Fruit fly (Drosophila melanogaster) whole organism, embryonic: ENCODE data around the gene CG5377.

Experiments
- Bdp1 ChIP-seq: fragments of 200-800 bp; sonication (Bioruptor generic); optimal IDR thresholded peaks from 3 replicates; lab custom pipeline; 2016; ENCODE audit warnings: missing biosample characterization, missing genetic modification characterization
- Bgb ChIP-seq: fragments of 200-800 bp; sonication (Bioruptor generic); IDR thresholded peaks from 2 replicates; pipeline ENCODE4 v1.3.6; 2022; ENCODE audit warnings: missing biosample characterization, missing genetic modification characterization; ENCODE audit not compliant: partially characterized antibody
- Blimp-1 ChIP-seq: fragments of 200-800 bp; sonication (Bioruptor generic); optimal IDR thresholded peaks from 3 replicates; lab custom pipeline; 2018; ENCODE audit warnings: missing biosample characterization, missing genetic modification characterization, mild to moderate bottlenecking, moderate library complexity, missing genetic modification reagents
- CG10321 ChIP-seq: fragments of 200-800 bp; sonication (Bioruptor generic); IDR thresholded peaks from 2 replicates; pipeline ENCODE4 v1.3.6; 2022; ENCODE audit warnings: missing biosample characterization, missing genetic modification characterization
- CG11093 ChIP-seq: fragments of 200-800 bp; sonication (Bioruptor generic); IDR thresholded peaks from 3 replicates; pipeline ENCODE4 v1.3.6; 2022; ENCODE audit warnings: missing biosample characterization, missing genetic modification characterization
- CG11247 ChIP-seq: fragments of 200-800 bp; sonication (Bioruptor generic); IDR thresholded peaks from 2 replicates; pipeline ENCODE4 v1.3.6; 2022; ENCODE audit warnings: missing biosample characterization, missing genetic modification characterization
- CG12104 ChIP-seq: fragments of 200-800 bp; sonication (Bioruptor generic); optimal IDR thresholded peaks from 3 replicates; lab custom pipeline; 2016; ENCODE audit warnings: missing biosample characterization, missing genetic modification characterization
- CG15601 ChIP-seq: fragments of 200-800 bp; sonication (Bioruptor generic); optimal IDR thresholded peaks from 3 replicates; lab custom pipeline; 2019; ENCODE audit warnings: missing biosample characterization, mild to moderate bottlenecking, missing genetic modification characterization, moderate library complexity
- CG2129 ChIP-seq: fragments of 200-800 bp; sonication (Bioruptor generic); IDR thresholded peaks from 2 replicates; pipeline ENCODE4 v1.3.6; 2022; ENCODE audit warnings: missing biosample characterization, missing genetic modification characterization; ENCODE audit not compliant: partially characterized antibody
- CG2678 ChIP-seq: fragments of 200-800 bp; sonication (Bioruptor generic); optimal IDR thresholded peaks from 3 replicates; lab custom pipeline; 2019; ENCODE audit warnings: missing biosample characterization, mild to moderate bottlenecking, missing genetic modification characterization, moderate library complexity
- CG3163 ChIP-seq: fragments of 200-800 bp; sonication (Bioruptor generic); optimal IDR thresholded peaks from 3 replicates; lab custom pipeline; 2016; ENCODE audit warnings: missing biosample characterization, missing genetic modification characterization
- CG34224 ChIP-seq: fragments of 200-800 bp; sonication (Bioruptor generic); IDR thresholded peaks from 3 replicates; pipeline ENCODE4 v1.3.6; 2022; ENCODE audit warnings: missing biosample characterization, missing genetic modification characterization; ENCODE audit not compliant: partially characterized antibody
- CG4360 ChIP-seq: fragments of 200-800 bp; sonication (Bioruptor generic); IDR thresholded peaks from 2 replicates; pipeline ENCODE4 v1.3.6; 2022; ENCODE audit warnings: missing biosample characterization, missing genetic modification characterization
- CG4424 ChIP-seq: fragments of 200-800 bp; sonication (Bioruptor generic); optimal IDR thresholded peaks from 3 replicates; lab custom pipeline; 2016; ENCODE audit warnings: missing biosample characterization, missing genetic modification characterization
- CG6791 ChIP-seq: fragments of 200-800 bp; sonication (Bioruptor generic); IDR thresholded peaks from 3 replicates; pipeline ENCODE4 v1.3.6; 2022; ENCODE audit warnings: missing biosample characterization, missing genetic modification characterization; ENCODE audit not compliant: partially characterized antibody
- CG6854 ChIP-seq: fragments of 200-800 bp; sonication (Bioruptor generic); optimal IDR thresholded peaks from 3 replicates; lab custom pipeline; 2017; ENCODE audit warnings: missing biosample characterization, mild to moderate bottlenecking, missing genetic modification characterization
- CG8478 ChIP-seq: fragments of >200 bp; optimal IDR thresholded peaks from 2 replicates; lab custom pipeline; 2018
- CG9437 ChIP-seq: fragments of 200-800 bp; sonication (Bioruptor generic); optimal IDR thresholded peaks from 2 replicates; lab custom pipeline; 2018; ENCODE audit warnings: missing biosample characterization, mild to moderate bottlenecking, missing genetic modification characterization
- CG9817 ChIP-seq: fragments of 200-800 bp; sonication (Bioruptor generic); optimal IDR thresholded peaks from 2 replicates; lab custom pipeline; 2018; ENCODE audit warnings: missing biosample characterization, mild to moderate bottlenecking, missing genetic modification characterization, moderate library complexity
- Camta ChIP-seq: fragments of 200-800 bp; sonication (Bioruptor generic); optimal IDR thresholded peaks from 2 replicates; lab custom pipeline; 2016; ENCODE audit warnings: missing biosample characterization, missing genetic modification characterization
- CrebB ChIP-seq: fragments of 200-800 bp; sonication (Bioruptor generic); optimal IDR thresholded peaks from 3 replicates; lab custom pipeline; 2018; ENCODE audit warnings: missing biosample characterization, mild to moderate bottlenecking, missing genetic modification characterization
- Doc3 ChIP-seq: fragments of 200-800 bp; sonication (Bioruptor generic); IDR thresholded peaks from 3 replicates; pipeline ENCODE4 v1.3.6; 2022; ENCODE audit warnings: missing biosample characterization, missing genetic modification characterization; ENCODE audit not compliant: partially characterized antibody
- HHEX ChIP-seq: fragments of 200-800 bp; sonication (Bioruptor generic); optimal IDR thresholded peaks from 3 replicates; lab custom pipeline; 2017; ENCODE audit warnings: missing biosample characterization, mild to moderate bottlenecking, missing genetic modification characterization, missing genetic modification reagents
- Hey ChIP-seq: fragments of 200-800 bp; sonication (Bioruptor generic); optimal IDR thresholded peaks from 3 replicates; lab custom pipeline; 2018; ENCODE audit warnings: missing biosample characterization, mild to moderate bottlenecking, missing genetic modification characterization
- MESR4 ChIP-seq: fragments of 200-800 bp; sonication (Bioruptor generic); optimal IDR thresholded peaks from 2 replicates; lab custom pipeline; 2018; ENCODE audit warnings: missing biosample characterization, mild to moderate bottlenecking, missing genetic modification characterization, moderate library complexity
- Oaz ChIP-seq: fragments of 200-800 bp; sonication (Bioruptor generic); IDR thresholded peaks from 2 replicates; pipeline ENCODE4 v1.3.6; 2022; ENCODE audit warnings: missing biosample characterization, missing genetic modification characterization
- Ptx1 ChIP-seq: fragments of 200-800 bp; sonication (Bioruptor generic); IDR thresholded peaks from 2 replicates; pipeline ENCODE4 v1.3.6; 2022; ENCODE audit warnings: missing biosample characterization, missing genetic modification characterization
- abd-A ChIP-seq: fragments of 200-800 bp; sonication (Bioruptor generic); optimal IDR thresholded peaks from 3 replicates; lab custom pipeline; 2019; ENCODE audit warnings: missing biosample characterization, mild to moderate bottlenecking, missing genetic modification characterization, moderate library complexity
- ac ChIP-seq: fragments of 200-800 bp; sonication (Bioruptor generic); optimal IDR thresholded peaks from 3 replicates; lab custom pipeline; 2017; ENCODE audit warnings: missing biosample characterization, mild to moderate bottlenecking, missing genetic modification characterization
- al ChIP-seq: fragments of 200-800 bp; sonication (Bioruptor generic); IDR thresholded peaks from 2 replicates; pipeline ENCODE4 v1.3.6; 2022; ENCODE audit warnings: missing biosample characterization, missing genetic modification characterization
- chif ChIP-seq, 2 experiments: fragments of 200-800 bp; sonication (Bioruptor generic); optimal IDR thresholded peaks; 3 replicates each; lab custom pipeline; 2016; ENCODE audit warnings: missing biosample characterization in 2 of 2, missing genetic modification characterization in 2 of 2
- cwo ChIP-seq: fragments of 200-800 bp; sonication (Bioruptor generic); optimal IDR thresholded peaks from 3 replicates; lab custom pipeline; 2017; ENCODE audit warnings: missing biosample characterization, missing genetic modification characterization, mild to moderate bottlenecking, moderate library complexity, missing genetic modification reagents
- dm ChIP-seq: fragments of 200-800 bp; sonication (Bioruptor generic); optimal IDR thresholded peaks from 3 replicates; lab custom pipeline; 2016; ENCODE audit warnings: missing biosample characterization, missing genetic modification characterization
- esg ChIP-seq: fragments of 200-800 bp; sonication (Bioruptor generic); conservative IDR thresholded peaks from 2 replicates; pipeline ENCODE4 v1.3.6; 2022; ENCODE audit warnings: missing biosample characterization, missing genetic modification characterization
- eve ChIP-seq, 2 experiments: fragments of >200 bp; optimal IDR thresholded peaks; 2 replicates each; lab custom pipeline; 2017; ENCODE audit warnings: missing biosample characterization in 2 of 2, missing genetic modification characterization in 2 of 2
- exex ChIP-seq: fragments of 200-800 bp; sonication (Bioruptor generic); optimal IDR thresholded peaks from 4 replicates; lab custom pipeline; 2018; ENCODE audit warnings: missing biosample characterization, mild to moderate bottlenecking, missing genetic modification characterization, moderate library complexity
- fru ChIP-seq: fragments of >200 bp; optimal IDR thresholded peaks from 2 replicates; lab custom pipeline; 2017
- gfzf ChIP-seq: fragments of 200-800 bp; sonication (Bioruptor generic); optimal IDR thresholded peaks from 2 replicates; lab custom pipeline; 2016; ENCODE audit warnings: missing biosample characterization, mild to moderate bottlenecking, missing genetic modification characterization, moderate library complexity
- maf-S ChIP-seq: fragments of 200-800 bp; sonication (Bioruptor generic); optimal IDR thresholded peaks from 2 replicates; lab custom pipeline; 2016; ENCODE audit warnings: missing biosample characterization, missing genetic modification characterization
- mam ChIP-seq: fragments of 200-800 bp; sonication (Bioruptor generic); optimal IDR thresholded peaks from 3 replicates; lab custom pipeline; 2016; ENCODE audit warnings: missing biosample characterization, missing genetic modification characterization
- pan ChIP-seq, 4 experiments: fragments of >200 bp in 3 of 4; fragments of 200-800 bp in 1 of 4; sonication (Bioruptor generic) in 1 of 4; optimal IDR thresholded peaks in 3 of 4; IDR thresholded peaks in 1 of 4; 2 replicates each; pipeline versions ENCODE4 v1.3.6 to Lab custom; 2017 to 2022; ENCODE audit warnings: missing biosample characterization in 2 of 4, missing genetic modification characterization in 2 of 4, mixed read lengths in 1 of 4
- peb ChIP-seq: fragments of 200-800 bp; sonication (Bioruptor generic); IDR thresholded peaks from 2 replicates; pipeline ENCODE4 v1.3.6; 2022; ENCODE audit warnings: missing biosample characterization, missing genetic modification characterization
- pho ChIP-seq: fragments of 200-800 bp; sonication (Bioruptor generic); optimal IDR thresholded peaks from 2 replicates; lab custom pipeline; 2016; ENCODE audit warnings: missing biosample characterization, missing genetic modification characterization
- pita ChIP-seq: fragments of 200-800 bp; sonication (Bioruptor generic); optimal IDR thresholded peaks from 2 replicates; lab custom pipeline; 2017; ENCODE audit warnings: missing biosample characterization, mild to moderate bottlenecking, missing genetic modification characterization
- seq ChIP-seq: fragments of 200-800 bp; sonication (Bioruptor generic); IDR thresholded peaks from 2 replicates; pipeline ENCODE4 v1.3.6; 2022; ENCODE audit warnings: missing biosample characterization, missing genetic modification characterization
- sim ChIP-seq: fragments of 200-800 bp; sonication (Bioruptor generic); IDR thresholded peaks from 2 replicates; pipeline ENCODE4 v1.3.6; 2022; ENCODE audit warnings: missing biosample characterization, missing genetic modification characterization
- sqz ChIP-seq: fragments of 200-800 bp; sonication (Bioruptor generic); optimal IDR thresholded peaks from 3 replicates; lab custom pipeline; 2018; ENCODE audit warnings: missing biosample characterization, mild to moderate bottlenecking, missing genetic modification characterization
- ttk ChIP-seq: fragments of 200-800 bp; sonication (Bioruptor generic); IDR thresholded peaks from 2 replicates; pipeline ENCODE4 v2.1.2; 2022; ENCODE audit warnings: missing biosample characterization, missing genetic modification characterization
- tup ChIP-seq: fragments of 200-800 bp; sonication (Bioruptor generic); optimal IDR thresholded peaks from 2 replicates; lab custom pipeline; 2016; ENCODE audit warnings: missing biosample characterization, mild to moderate bottlenecking, missing genetic modification characterization, moderate library complexity
- tx ChIP-seq: fragments of 200-800 bp; sonication (Bioruptor generic); optimal IDR thresholded peaks from 2 replicates; lab custom pipeline; 2016; ENCODE audit warnings: missing biosample characterization, missing genetic modification characterization
- zf30C ChIP-seq: fragments of 200-800 bp; sonication (Bioruptor generic); optimal IDR thresholded peaks from 3 replicates; lab custom pipeline; 2018; ENCODE audit warnings: missing biosample characterization, mild to moderate bottlenecking, missing genetic modification characterization

The CG5377 gene

dm6 chr3R:22421618-22422017 lies 46.3 kb downstream of the CG5377 start (continued):
- TF ChIP-seq Bdp1 (GFP tag; lab: Kevin White, UChicago) (no peak), Blimp-1 (GFP tag; lab: Kevin White, UChicago) (no peak), al (peak; percentile 64), pho (GFP tag; lab: Kevin White, UChicago) (peak; percentile 62), exex (tag; lab: Kevin White, UChicago) (no peak), maf-S (GFP tag; lab: Kevin White, UChicago) (peak; percentile 44), CG4424 (GFP tag; lab: Kevin White, UChicago) (peak; percentile 41), CG4360 (GFP tag; lab: Robert Waterston, UW) (0 out of 2 replicates have a peak, but pooled peaks have one; percentile 11), Oaz (peak; percentile 35; the same call in 1 of the 2 replicates), ttk (GFP tag; lab: Robert Waterston, UW) (peak; percentile 71), CG15601 (tag; lab: Kevin White, UChicago) (no peak), seq (GFP tag; lab: Robert Waterston, UW) (no peak), CG6854 (peak; percentile 29), Ptx1 (GFP tag; lab: Robert Waterston, UW) (peak; percentile 84), HHEX (GFP tag; lab: Kevin White, UChicago) (peak; percentile 25), Doc3 (GFP tag; lab: Robert Waterston, UW) (no peak), tx (GFP tag; lab: Kevin White, UChicago) (peak; percentile 52), CG2129 (GFP tag; lab: Robert Waterston, UW) (no peak), peb (GFP tag; lab: Robert Waterston, UW) (no peak), CG11093 (GFP tag; lab: Robert Waterston, UW) (peak; percentile 53; the same call in 1 of the 3 replicates), esg (GFP tag; lab: Robert Waterston, UW) (peak; percentile 67), chif (GFP tag; optimal IDR thresholded peaks at IDR 0.05; lab: Kevin White, UChicago) (peak; percentile 24 to 51), pan (optimal IDR thresholded peaks at IDR 0.05; lab: Kevin White, UChicago) (no peak), pan (GFP tag; optimal IDR thresholded peaks at IDR 0.05 in 1 of 2, IDR thresholded peaks at IDR 0.05 in 1 of 2) (peak in 1 of 2 experiments; percentile 86), sqz (GFP tag; lab: Kevin White, UChicago) (no peak), MESR4 (no peak), CG11247 (peak; percentile 63; the same call in 1 of the 2 replicates), Hey (tag; lab: Kevin White, UChicago) (no peak), eve (GFP tag; optimal IDR thresholded peaks at IDR 0.05; lab: Kevin White, UChicago) (no peak), CG10321 (GFP tag; lab: Robert Waterston, UW) (peak; percentile 31; the same call in 1 of the 2 replicates), ac (GFP tag; lab: Kevin White, UChicago) (no peak), CG2678 (tag; lab: Kevin White, UChicago) (peak; percentile 73), tup (GFP tag; lab: Kevin White, UChicago) (no peak), CG12104 (GFP tag; lab: Kevin White, UChicago) (peak; percentile 50), Camta (GFP tag; lab: Kevin White, UChicago) (peak; percentile 69), CG34224 (no peak), dm (GFP tag; lab: Kevin White, UChicago) (no peak), CrebB (tag; lab: Kevin White, UChicago) (no peak), CG9437 (GFP tag; lab: Kevin White, UChicago) (no peak), sim (no peak), Bgb (GFP tag; lab: Robert Waterston, UW) (no peak), CG8478 (lab: Kevin White, UChicago) (no peak), CG6791 (GFP tag; lab: Robert Waterston, UW) (no peak), pita (GFP tag; lab: Kevin White, UChicago) (no peak), zf30C (no peak), CG3163 (GFP tag; lab: Kevin White, UChicago) (no peak), cwo (GFP tag; lab: Kevin White, UChicago) (peak; percentile 37), gfzf (GFP tag; lab: Kevin White, UChicago) (no peak), fru (lab: Kevin White, UChicago) (no peak), CG9817 (peak; percentile 75), mam (GFP tag; lab: Kevin White, UChicago) (peak; percentile 74), abd-A (no peak)
